Fruit fly (Drosophila melanogaster): ENCODE results near the gene CG13847.

The CG13847 gene

DNA sequence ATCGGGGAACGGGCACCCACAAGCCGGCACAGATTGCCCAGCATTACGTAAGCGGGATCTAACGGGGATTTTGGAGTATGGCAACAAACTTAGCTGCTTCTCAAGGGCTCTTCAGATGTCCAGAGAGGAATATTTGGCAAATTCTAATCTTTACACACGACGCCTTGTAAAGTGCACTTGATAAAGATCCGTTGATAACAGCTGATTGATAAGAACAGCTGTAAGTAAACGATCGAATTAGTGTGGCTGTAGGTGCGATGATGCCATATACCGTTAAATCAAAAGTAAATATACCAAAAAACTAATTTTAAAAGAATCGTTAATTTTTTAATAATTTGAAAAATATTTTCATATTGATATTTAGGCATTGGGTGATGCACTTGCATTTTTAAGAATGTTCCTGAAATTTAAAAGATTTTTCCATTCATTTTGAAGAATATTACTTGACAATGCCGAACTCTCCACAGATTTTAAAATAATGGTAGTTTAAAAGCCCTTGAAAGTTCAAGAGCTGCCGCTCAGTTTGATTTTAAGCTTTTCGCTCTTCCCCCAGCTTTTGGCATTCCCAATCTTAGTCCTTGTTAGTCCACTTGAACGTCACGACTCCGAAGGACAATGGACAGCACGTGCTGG lies 32.1 kb upstream of the CG13847 start, which contains the start of the genes CG5377 and Nrx-1 (continued):
- TF ChIP-seq odd (GFP tag; optimal IDR thresholded peaks at IDR 0.05) (no peak), Chrac-16 (GFP tag; optimal IDR thresholded peaks at IDR 0.05) (no peak), aop (GFP tag; IDR thresholded peaks at IDR 0.05) (no peak), Asciz (GFP tag; optimal IDR thresholded peaks at IDR 0.05) (no peak), MBD-R2 (GFP tag; IDR thresholded peaks at IDR 0.05) (peak; percentile 74), B-H1 (GFP tag; IDR thresholded peaks at IDR 0.05) (no peak), CG31388 (GFP tag; optimal IDR thresholded peaks at IDR 0.05) (no peak), sens-2 (GFP tag; IDR thresholded peaks at IDR 0.05) (no peak), Scr (GFP tag; IDR thresholded peaks at IDR 0.05; ENCODE audit: partially characterized antibody) (peak; percentile 24; the same call in 1 of the 2 replicates), tx (GFP tag; optimal IDR thresholded peaks at IDR 0.05) (no peak), CG12071 (GFP tag; optimal IDR thresholded peaks at IDR 0.05) (no peak), lmd (GFP tag; IDR thresholded peaks at IDR 0.05) (no peak), salm (tag; optimal IDR thresholded peaks at IDR 0.05) (no peak), ro (GFP tag; IDR thresholded peaks at IDR 0.05) (no peak), Pdp1 (GFP tag; optimal IDR thresholded peaks at IDR 0.05) (peak in 1 of 2 experiments; percentile 78), CG16813 (GFP tag; IDR thresholded peaks at IDR 0.05; ENCODE audit: partially characterized antibody) (no peak), peb (GFP tag; IDR thresholded peaks at IDR 0.05) (no peak), CG13287 (GFP tag; IDR thresholded peaks at IDR 0.05; ENCODE audit: partially characterized antibody) (no peak; the same call in 1 of the 2 replicates), Atf6 (GFP tag; IDR thresholded peaks at IDR 0.05) (no peak), Bdp1 (GFP tag; optimal IDR thresholded peaks at IDR 0.05) (no peak), cas (GFP tag; IDR thresholded peaks at IDR 0.05) (no peak), CG8089 (GFP tag; optimal IDR thresholded peaks at IDR 0.05) (no peak), CG12299 (tag; optimal IDR thresholded peaks at IDR 0.05) (no peak), crp (GFP tag; optimal IDR thresholded peaks at IDR 0.05) (peak; percentile 51 to 92), CG6813 (GFP tag; optimal IDR thresholded peaks at IDR 0.05) (no peak), onecut (GFP tag; IDR thresholded peaks at IDR 0.05) (no peak), Taf1 (GFP tag; IDR thresholded peaks at IDR 0.05) (no peak), CG34224 (GFP tag; IDR thresholded peaks at IDR 0.05; ENCODE audit: partially characterized antibody) (peak; percentile 35; the same call in 1 of the 3 replicates), Antp (GFP tag; optimal IDR thresholded peaks at IDR 0.05) (no peak), prd (optimal IDR thresholded peaks at IDR 0.05) (no peak), prd (GFP tag; IDR thresholded peaks at IDR 0.05) (no peak), ERR (GFP tag; optimal IDR thresholded peaks at IDR 0.05) (no peak), CG12769 (tag; optimal IDR thresholded peaks at IDR 0.05) (no peak), pfk (GFP tag; optimal IDR thresholded peaks at IDR 0.05) (no peak), fu2 (GFP tag; optimal IDR thresholded peaks at IDR 0.05) (no peak), pzg (GFP tag; optimal IDR thresholded peaks at IDR 0.05) (peak; percentile 43), CG7987 (GFP tag; optimal IDR thresholded peaks at IDR 0.05) (no peak), Optix (GFP tag; IDR thresholded peaks at IDR 0.05) (no peak), Stat92E (GFP tag; optimal IDR thresholded peaks at IDR 0.05) (no peak), ato (GFP tag; IDR thresholded peaks at IDR 0.05; ENCODE audit: partially characterized antibody) (no peak), grn (GFP tag; optimal IDR thresholded peaks at IDR 0.05) (peak; percentile 92), CG42726 (GFP tag; IDR thresholded peaks at IDR 0.05; ENCODE audit: partially characterized antibody) (no peak), stwl (tag; optimal IDR thresholded peaks at IDR 0.05) (no peak), hkb (optimal IDR thresholded peaks at IDR 0.05) (no peak), hkb (GFP tag; IDR thresholded peaks at IDR 0.05) (no peak), CG12659 (GFP tag; optimal IDR thresholded peaks at IDR 0.05) (no peak), CG31224 (GFP tag; IDR thresholded peaks at IDR 0.05) (no peak), Dll (GFP tag; IDR thresholded peaks at IDR 0.05; ENCODE audit: partially characterized antibody) (peak; percentile 45; the same call in 1 of the 4 replicates), en (GFP tag; optimal IDR thresholded peaks at IDR 0.05) (no peak), Usf (GFP tag; optimal IDR thresholded peaks at IDR 0.05) (no peak)

Data from whole organism, embryonic.